Worm (Caenorhabditis elegans): ENCODE data around the gene npr-1.

The npr-1 gene

DNA sequence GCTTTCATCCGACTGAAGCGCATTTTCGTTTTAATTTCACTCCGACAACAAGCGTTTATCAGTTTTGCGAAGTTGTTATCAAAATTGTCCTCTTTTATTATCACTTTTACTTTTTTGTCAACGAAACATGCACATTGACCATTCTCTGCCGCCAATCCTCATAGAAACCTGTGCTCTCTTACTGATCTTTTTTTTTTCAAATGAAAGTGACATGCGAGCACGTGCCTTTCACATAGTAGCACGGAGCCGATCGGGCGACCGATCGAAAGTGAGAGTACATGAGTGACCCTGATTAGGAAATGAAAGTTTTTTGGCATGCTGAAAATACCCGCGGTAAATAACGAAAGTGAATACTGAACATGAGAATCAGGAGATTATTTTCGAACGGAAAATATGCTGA is 24.3 kb upstream of the npr-1 start (continued):
- TF ChIP-seq zfp-3 (GFP tag; conservative IDR thresholded peaks at IDR 0.05) (0 out of 2 replicates have a peak, but pooled peaks have one; percentile 44), R02D3.7 (tag; optimal IDR thresholded peaks at IDR 0.05) (no peak), lsy-2 (tag; optimal IDR thresholded peaks at IDR 0.05) (no peak), nhr-102 (tag; optimal IDR thresholded peaks at IDR 0.05) (peak; percentile 83), spr-1 (tag; optimal IDR thresholded peaks at IDR 0.05) (no peak), nhr-42 (GFP tag; IDR thresholded peaks at IDR 0.05) (no peak), F37D6.2 (tag; optimal IDR thresholded peaks at IDR 0.05) (no peak), lir-3 (tag; optimal IDR thresholded peaks at IDR 0.05) (no peak), snpc-4 (tag; optimal IDR thresholded peaks at IDR 0.05) (no peak), nhr-6 (tag; optimal IDR thresholded peaks at IDR 0.05) (no peak), nhr-237 (tag; optimal IDR thresholded peaks at IDR 0.05) (no peak), set-16 (GFP tag; IDR thresholded peaks at IDR 0.05) (no peak), dmd-6 (GFP tag; IDR thresholded peaks at IDR 0.05) (peak; percentile 97), daf-19 (GFP tag; conservative IDR thresholded peaks at IDR 0.05) (no peak), dmd-8 (GFP tag; IDR thresholded peaks at IDR 0.05) (no peak), T20F7.1 (GFP tag; optimal IDR thresholded peaks at IDR 0.05) (peak; percentile 36), egl-43 (GFP tag; IDR thresholded peaks at IDR 0.05) (no peak), tra-1 (GFP tag; IDR thresholded peaks at IDR 0.05) (peak; percentile 90), nhr-11 (tag; optimal IDR thresholded peaks at IDR 0.05) (no peak), pqm-1 (tag; optimal IDR thresholded peaks at IDR 0.05) (peak; percentile 80), T26A8.4 (GFP tag; IDR thresholded peaks at IDR 0.05) (no peak), lin-15B (tag; optimal IDR thresholded peaks at IDR 0.05) (no peak), snpc-1.2 (GFP tag; IDR thresholded peaks at IDR 0.05) (no peak), ZK546.5 (tag; optimal IDR thresholded peaks at IDR 0.05) (no peak), ZK337.2 (GFP tag; IDR thresholded peaks at IDR 0.05) (no peak), skn-1 (tag; optimal IDR thresholded peaks at IDR 0.05) (no peak), zfp-2 (tag; optimal IDR thresholded peaks at IDR 0.05) (no peak), mep-1 (tag; optimal IDR thresholded peaks at IDR 0.05) (peak; percentile 22), spr-3 (GFP tag; optimal IDR thresholded peaks at IDR 0.05) (no peak), nhr-28 (tag; optimal IDR thresholded peaks at IDR 0.05) (peak; percentile 52), arid-1 (GFP tag; conservative IDR thresholded peaks at IDR 0.05) (no peak), fkh-10 (GFP tag; optimal IDR thresholded peaks at IDR 0.05) (no peak), F49E8.2 (tag; optimal IDR thresholded peaks at IDR 0.05; ENCODE audit: borderline replicate concordance) (no peak), unc-62 (GFP tag; optimal IDR thresholded peaks at IDR 0.05 in 1 of 2) (peak in 1 of 2 experiments; percentile 10), unc-62 (tag; optimal IDR thresholded peaks at IDR 0.05) (no peak), daf-16 (GFP tag; optimal IDR thresholded peaks at IDR 0.05) (peak in 1 of 2 experiments; percentile 76), daf-16 (tag; optimal IDR thresholded peaks at IDR 0.05) (peak; percentile 96), mes-2 (tag; optimal IDR thresholded peaks at IDR 0.05; ENCODE audit: poor library complexity, severe bottlenecking) (peak; percentile 36), rbr-2 (tag; optimal IDR thresholded peaks at IDR 0.05) (no peak), php-3 (GFP tag; IDR thresholded peaks at IDR 0.05) (peak; percentile 81), aly-2 (tag; optimal IDR thresholded peaks at IDR 0.05) (no peak), duxl-1 (tag; optimal IDR thresholded peaks at IDR 0.05; ENCODE audit: poor library complexity) (no peak), zip-2 (tag; optimal IDR thresholded peaks at IDR 0.05) (no peak), mdl-1 (tag; optimal IDR thresholded peaks at IDR 0.05) (peak in 1 of 2 experiments; percentile 52), Y75B8A.6 (GFP tag; IDR thresholded peaks at IDR 0.05) (peak; percentile 28; the same call in 1 of the 2 replicates), lin-1 (GFP tag; IDR thresholded peaks at IDR 0.05) (peak; percentile 76), zip-11 (GFP tag; IDR thresholded peaks at IDR 0.05) (no peak), saeg-2 (GFP tag; IDR thresholded peaks at IDR 0.05) (no peak), tag-97 (GFP tag; IDR thresholded peaks at IDR 0.05) (no peak), mxl-2 (GFP tag; conservative IDR thresholded peaks at IDR 0.05) (peak; percentile 90), cey-2 (tag; optimal IDR thresholded peaks at IDR 0.05; ENCODE audit: borderline replicate concordance, insufficient read depth) (no peak), lin-13 (GFP tag; optimal IDR thresholded peaks at IDR 0.05) (no peak), ama-1 (optimal IDR thresholded peaks at IDR 0.05) (no peak)

Measured in whole organism, L4 larva.